Worm (Caenorhabditis elegans) whole organism, L3 larva: ENCODE measurements around the gene lec-10.

Experiments
- ZK546.5 ChIP-seq: sonication (generic microtip); optimal IDR thresholded peaks from 2 replicates; lab custom pipeline; 2017; ENCODE audit warnings: missing biosample characterization, missing genetic modification characterization
- ama-1 ChIP-seq: fragments of 150-350 bp; optimal IDR thresholded peaks from 2 replicates; lab custom pipeline; 2018
- ceh-28 ChIP-seq: fragments of 150-350 bp; optimal IDR thresholded peaks from 2 replicates; lab custom pipeline; 2014; ENCODE audit warnings: missing biosample characterization, missing genetic modification reagents, missing genetic modification characterization
- ceh-82 ChIP-seq: fragments of 150-350 bp; optimal IDR thresholded peaks from 2 replicates; lab custom pipeline; 2014; ENCODE audit warnings: missing biosample characterization, missing genetic modification characterization
- ceh-9 ChIP-seq: sonication (generic microtip); optimal IDR thresholded peaks from 2 replicates; lab custom pipeline; 2018; ENCODE audit warnings: missing biosample characterization, missing genetic modification characterization
- egl-27 ChIP-seq: sonication (generic microtip); optimal IDR thresholded peaks from 4 replicates; lab custom pipeline; 2017; ENCODE audit warnings: missing biosample characterization, missing genetic modification reagents, missing genetic modification characterization
- egl-5 ChIP-seq: fragments of 150-350 bp; optimal IDR thresholded peaks from 2 replicates; lab custom pipeline; 2017; ENCODE audit warnings: missing biosample characterization, missing genetic modification reagents, missing genetic modification characterization, inconsistent platforms
- elt-1 ChIP-seq: fragments of 150-350 bp; optimal IDR thresholded peaks from 2 replicates; lab custom pipeline; 2014; ENCODE audit warnings: missing biosample characterization, missing genetic modification characterization
- elt-2 ChIP-seq: sonication (generic microtip); optimal IDR thresholded peaks from 2 replicates; lab custom pipeline; 2016; ENCODE audit warnings: missing genetic modification reagents, mild to moderate bottlenecking, missing genetic modification characterization, missing compliant biosample characterization
- elt-3 ChIP-seq, 3 experiments: fragments of 150-350 bp in 1 of 3; sonication (generic microtip) in 2 of 3; optimal IDR thresholded peaks; 2 replicates in 2 of 3; 4 replicates in 1 of 3; lab custom pipeline; 2014 to 2017; ENCODE audit warnings: missing biosample characterization in 3 of 3, missing genetic modification characterization in 3 of 3
- eor-1 ChIP-seq, 2 experiments: fragments of 150-350 bp; optimal IDR thresholded peaks; 2 replicates each; lab custom pipeline; 2014 to 2018; ENCODE audit warnings: missing biosample characterization in 2 of 2, missing genetic modification characterization in 2 of 2
- fkh-10 ChIP-seq: sonication (generic microtip); optimal IDR thresholded peaks from 2 replicates; lab custom pipeline; 2017; ENCODE audit warnings: missing biosample characterization, missing genetic modification reagents, missing genetic modification characterization
- fkh-2 ChIP-seq: fragments of 150-350 bp; optimal IDR thresholded peaks from 2 replicates; lab custom pipeline; 2014; ENCODE audit warnings: missing biosample characterization, missing genetic modification reagents, missing genetic modification characterization
- fos-1 ChIP-seq: fragments of 150-350 bp; optimal IDR thresholded peaks from 2 replicates; lab custom pipeline; 2014; ENCODE audit warnings: missing biosample characterization, missing genetic modification characterization
- hmg-11 ChIP-seq: sonication (generic microtip); optimal IDR thresholded peaks from 2 replicates; lab custom pipeline; 2016; ENCODE audit warnings: missing genetic modification characterization, missing compliant biosample characterization
- jun-1 ChIP-seq: fragments of 150-350 bp; optimal IDR thresholded peaks from 2 replicates; lab custom pipeline; 2014; ENCODE audit warnings: missing biosample characterization, missing genetic modification reagents, missing genetic modification characterization
- lin-15B ChIP-seq: fragments of 150-350 bp; optimal IDR thresholded peaks from 2 replicates; lab custom pipeline; 2014; ENCODE audit warnings: missing biosample characterization, missing genetic modification characterization
- lsy-12 ChIP-seq: sonication (generic microtip); optimal IDR thresholded peaks from 2 replicates; lab custom pipeline; 2016; ENCODE audit warnings: mild to moderate bottlenecking, missing genetic modification characterization, missing compliant biosample characterization
- mdl-1 ChIP-seq: fragments of 150-350 bp; optimal IDR thresholded peaks from 2 replicates; lab custom pipeline; 2014; ENCODE audit warnings: missing biosample characterization, missing genetic modification characterization
- nfya-1 ChIP-seq: sonication (generic microtip); optimal IDR thresholded peaks from 2 replicates; lab custom pipeline; 2017; ENCODE audit warnings: missing genetic modification characterization, mild to moderate bottlenecking, missing compliant biosample characterization, antibody characterized with exemption, moderate library complexity; ENCODE audit not compliant: insufficient read depth
- nhr-11 ChIP-seq: fragments of 150-350 bp; optimal IDR thresholded peaks from 2 replicates; lab custom pipeline; 2014; ENCODE audit warnings: missing biosample characterization, missing genetic modification characterization
- nhr-12 ChIP-seq: fragments of 150-350 bp; optimal IDR thresholded peaks from 2 replicates; lab custom pipeline; 2014; ENCODE audit warnings: missing biosample characterization, missing genetic modification characterization
- nhr-237 ChIP-seq: fragments of 150-350 bp; optimal IDR thresholded peaks from 2 replicates; lab custom pipeline; 2014; ENCODE audit warnings: missing biosample characterization, missing genetic modification characterization
- nhr-25 ChIP-seq: sonication (generic microtip); optimal IDR thresholded peaks from 2 replicates; lab custom pipeline; 2017; ENCODE audit warnings: missing biosample characterization, missing genetic modification characterization
- nhr-28 ChIP-seq: fragments of 150-350 bp; optimal IDR thresholded peaks from 2 replicates; lab custom pipeline; 2014; ENCODE audit warnings: missing biosample characterization, missing genetic modification characterization
- nhr-43 ChIP-seq: sonication (generic microtip); optimal IDR thresholded peaks from 2 replicates; lab custom pipeline; 2016; ENCODE audit warnings: mild to moderate bottlenecking, missing genetic modification characterization, missing compliant biosample characterization; ENCODE audit not compliant: poor library complexity, severe bottlenecking
- nhr-67 ChIP-seq: fragments of 150-350 bp; optimal IDR thresholded peaks from 2 replicates; lab custom pipeline; 2014; ENCODE audit warnings: missing biosample characterization, missing genetic modification characterization
- nhr-77 ChIP-seq: fragments of 150-350 bp; optimal IDR thresholded peaks from 2 replicates; lab custom pipeline; 2014; ENCODE audit warnings: missing biosample characterization, missing genetic modification characterization
- pha-4 ChIP-seq: fragments of 150-350 bp; optimal IDR thresholded peaks from 2 replicates; lab custom pipeline; 2014; ENCODE audit warnings: missing biosample characterization, missing genetic modification reagents, missing genetic modification characterization
- pqm-1 ChIP-seq: fragments of 150-350 bp; optimal IDR thresholded peaks from 2 replicates; lab custom pipeline; 2017; ENCODE audit warnings: missing biosample characterization, missing genetic modification characterization, inconsistent platforms
- skn-1 ChIP-seq: fragments of 150-350 bp; optimal IDR thresholded peaks from 2 replicates; lab custom pipeline; 2014; ENCODE audit warnings: missing biosample characterization, missing genetic modification characterization
- snpc-4 ChIP-seq: fragments of 150-350 bp; optimal IDR thresholded peaks from 2 replicates; lab custom pipeline; 2014; ENCODE audit warnings: missing biosample characterization, missing genetic modification characterization
- unc-39 ChIP-seq: sonication (generic microtip); optimal IDR thresholded peaks from 4 replicates; lab custom pipeline; 2017; ENCODE audit warnings: missing biosample characterization, missing genetic modification characterization
- zag-1 ChIP-seq: fragments of 150-350 bp; optimal IDR thresholded peaks from 2 replicates; lab custom pipeline; 2014; ENCODE audit warnings: missing biosample characterization, missing genetic modification characterization

Gene lec-10

ce11 chrV:6498903-6499302 is 10.0 kb upstream of the lec-10 start, which contains the start of gene W01A11.1:
Gene W01A11.1, plus strand, starts transcription at chrV:6499224.
- TF ChIP-seq elt-2 (tag; lab: Kevin White, UChicago) (peak; percentile 37), ZK546.5 (no peak)

DNA sequence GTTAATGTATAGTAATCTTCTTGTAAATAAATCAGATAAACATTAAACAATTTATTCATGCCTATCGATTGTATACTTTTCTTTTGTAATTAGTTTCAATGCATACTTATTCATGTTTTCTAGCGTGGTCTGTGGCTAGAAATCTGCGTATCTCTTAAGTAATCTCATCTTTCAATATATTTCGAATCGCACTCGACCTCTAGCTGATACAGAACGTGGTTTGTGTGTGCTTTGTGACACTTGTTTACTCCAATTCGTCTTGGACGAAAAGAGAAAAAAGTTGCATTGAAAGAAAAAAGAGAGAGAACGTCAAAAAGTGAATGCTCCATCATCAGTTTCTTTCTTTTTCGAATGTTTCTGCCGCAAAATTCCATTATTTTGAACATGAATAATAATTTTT is 9.5 kb upstream of the lec-10 start:
- TF ChIP-seq mdl-1 (tag; lab: Kevin White, UChicago), result no peak
- TF ChIP-seq eor-1 (tag; optimal IDR thresholded peaks at IDR 0.05; lab: Kevin White, UChicago), result no peak
- peak; percentile 47 for TF ChIP-seq elt-1

DNA sequence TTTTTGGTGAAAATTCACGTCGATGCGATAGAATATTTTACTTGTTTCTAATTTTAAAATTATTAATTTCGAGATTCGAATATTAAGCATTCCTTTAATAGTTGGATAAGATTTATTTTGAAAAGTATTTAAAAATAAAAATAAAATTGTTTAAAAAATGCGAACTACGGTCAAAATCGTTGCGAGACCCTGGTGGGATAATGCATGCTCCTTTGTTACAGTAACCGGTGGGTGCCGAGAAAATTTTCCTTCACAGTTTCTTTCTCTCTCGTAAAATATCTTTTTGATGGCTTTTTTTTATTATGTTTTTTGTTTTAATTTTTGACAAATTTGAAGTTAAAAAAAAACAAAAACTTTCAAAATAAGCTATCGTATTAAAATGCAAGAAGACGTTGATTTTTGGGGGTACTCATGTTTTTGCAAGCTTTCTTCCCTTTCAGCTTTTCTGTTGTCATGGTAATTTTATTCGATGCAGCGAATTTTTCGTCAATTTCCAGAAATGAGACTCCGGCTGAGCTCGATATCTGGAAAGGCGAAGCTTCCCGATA is 7.8 kb upstream of the lec-10 start, which contains the start of gene dgtr-1:
Gene dgtr-1, plus strand, starts transcription at position 498 of the 548 bp plus-strand sequence.
- TF ChIP-seq egl-27 (tag; lab: Kevin White, UChicago) (no peak), fos-1 (tag; lab: Kevin White, UChicago) (no peak), unc-39 (tag; lab: Kevin White, UChicago) (no peak), egl-5 (no peak), ceh-9 (tag; lab: Kevin White, UChicago) (no peak), lin-15B (no peak), snpc-4 (tag; lab: Kevin White, UChicago) (no peak), fkh-2 (tag; lab: Kevin White, UChicago) (no peak), elt-1 (no peak), nhr-28 (no peak), nhr-67 (no peak), hmg-11 (tag; lab: Kevin White, UChicago) (no peak), eor-1 (tag; optimal IDR thresholded peaks at IDR 0.05; lab: Kevin White, UChicago) (no peak)

DNA sequence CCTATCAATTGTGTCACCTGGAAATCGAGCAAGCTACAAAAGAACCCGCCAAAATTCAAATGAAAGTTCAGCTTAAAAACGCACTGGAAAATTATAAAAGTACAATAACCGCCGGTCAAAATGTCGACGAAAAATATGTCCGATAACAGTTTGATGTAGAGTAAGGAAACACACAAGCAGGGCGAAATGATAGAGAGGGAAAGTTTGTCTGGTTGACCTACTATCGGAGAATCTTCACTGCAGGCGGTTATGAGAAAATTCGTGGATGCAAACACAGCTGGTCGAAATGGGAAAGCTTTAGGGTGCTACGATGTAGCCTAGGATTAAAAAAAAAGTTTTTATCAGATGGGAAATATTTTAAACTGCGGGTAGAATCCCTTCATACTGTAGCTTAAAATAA is 6.4 kb upstream of the lec-10 start:
- TF ChIP-seq nhr-28, result no peak
- TF ChIP-seq nhr-11 (tag; lab: Kevin White, UChicago), result no peak
- no peak for TF ChIP-seq nhr-77 (tag; lab: Kevin White, UChicago)

ce11 chrV:6493821-6494220 is 4.9 kb upstream of the lec-10 start, which contains the start of gene cpt-6:
Gene cpt-6, minus strand, starts transcription at chrV:6493921.
- TF ChIP-seq ceh-82 (tag; lab: Kevin White, UChicago) (no peak), elt-1 (no peak), nhr-12 (tag; lab: Kevin White, UChicago) (no peak), pha-4 (tag; lab: Kevin White, UChicago) (no peak), nhr-43 (tag; lab: Kevin White, UChicago) (no peak), fkh-2 (tag; lab: Kevin White, UChicago) (no peak), egl-27 (tag; lab: Kevin White, UChicago) (no peak), nhr-25 (tag; lab: Kevin White, UChicago) (no peak), jun-1 (tag; lab: Kevin White, UChicago) (no peak), lsy-12 (tag; lab: Kevin White, UChicago) (no peak), mdl-1 (tag; lab: Kevin White, UChicago) (no peak), elt-3 (tag; optimal IDR thresholded peaks at IDR 0.05; lab: Kevin White, UChicago) (no peak), elt-2 (tag; lab: Kevin White, UChicago) (no peak)

DNA sequence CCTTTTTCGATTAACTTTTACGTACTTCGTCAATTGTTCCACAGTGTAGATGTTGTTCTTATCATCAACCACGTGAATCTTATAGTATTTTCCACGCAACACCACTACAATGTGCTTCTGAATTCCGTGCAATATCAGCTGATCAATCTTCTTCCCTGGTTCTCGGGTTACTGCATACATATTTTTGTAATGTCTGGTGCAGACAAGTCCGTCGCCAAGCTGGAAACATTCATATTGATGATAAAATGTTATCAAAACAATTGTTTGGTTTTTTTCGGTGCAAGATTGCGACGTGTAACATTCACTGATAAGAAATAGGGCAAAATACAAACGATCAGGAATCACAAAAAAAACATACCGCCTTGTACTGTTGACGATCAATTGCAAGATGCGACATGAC is 3.6 kb upstream of the lec-10 start:
- TF ChIP-seq elt-2 (tag; lab: Kevin White, UChicago) (peak; percentile 87), zag-1 (no peak), pqm-1 (peak; percentile 33), skn-1 (tag; lab: Kevin White, UChicago) (peak; percentile 7), jun-1 (tag; lab: Kevin White, UChicago) (no peak)

- no peak for TF ChIP-seq ceh-9 (tag; lab: Kevin White, UChicago)
- no peak for TF ChIP-seq nhr-43 (tag; lab: Kevin White, UChicago)
- TF ChIP-seq ceh-82 (tag; lab: Kevin White, UChicago), result no peak
- no peak for TF ChIP-seq nfya-1 (tag; lab: Kevin White, UChicago)
- TF ChIP-seq elt-2 (tag; lab: Kevin White, UChicago), result peak; percentile 27
- TF ChIP-seq unc-39 (tag; lab: Kevin White, UChicago), result no peak
- TF ChIP-seq fkh-10 (GFP tag; lab: Kevin White, UChicago), result no peak
- peak; percentile 45 for TF ChIP-seq jun-1 (tag; lab: Kevin White, UChicago)
- no peak for TF ChIP-seq mdl-1 (tag; lab: Kevin White, UChicago)
- no peak for TF ChIP-seq zag-1
- TF ChIP-seq ama-1 (lab: Kevin White, UChicago), result no peak
- no peak for TF ChIP-seq nhr-237 (tag; lab: Kevin White, UChicago)
- peak; percentile 8 for TF ChIP-seq ceh-28 (tag; lab: Kevin White, UChicago)
Observed at ce11 chrV:6487878-6488277, 1.0 kb downstream of the lec-10 start.
